Worm (Caenorhabditis elegans) whole organism, L2 larva: Measurements from ENCODE around the gene R08F11.1.

Experiments
- lsy-2 ChIP-seq, 2 experiments: fragments of 150-350 bp in 1 of 2; sonication (generic microtip) in 1 of 2; optimal IDR thresholded peaks; 2 replicates each; lab custom pipeline; 2014 to 2017; ENCODE audit warnings: missing biosample characterization in 2 of 2, missing genetic modification characterization in 2 of 2
- skn-1 ChIP-seq: sonication (generic microtip); optimal IDR thresholded peaks from 2 replicates; lab custom pipeline; 2017; ENCODE audit warnings: missing biosample characterization, missing genetic modification characterization

- TF ChIP-seq lsy-2 (tag; optimal IDR thresholded peaks at IDR 0.05; lab: Kevin White, UChicago) (no peak), skn-1 (tag; lab: Kevin White, UChicago) (no peak)
Observed at ce11 chrV:3814009-3814408, 30.0 kb upstream of the R08F11.1 start.
